Worm (Caenorhabditis elegans) whole organism, late embryonic: Measurements from ENCODE around the gene C35A5.10.

Experiments used
- ama-1 ChIP-seq: fragments of 150-350 bp; optimal IDR thresholded peaks from 2 replicates; lab custom pipeline; 2014
- ceh-19 ChIP-seq: fragments of 200-800 bp; sonication (Bioruptor generic); optimal IDR thresholded peaks from 2 replicates; lab custom pipeline; 2018; ENCODE audit warnings: mild to moderate bottlenecking, missing genetic modification characterization, missing compliant biosample characterization
- ceh-22 ChIP-seq: sonication (generic microtip); optimal IDR thresholded peaks from 2 replicates; lab custom pipeline; 2017; ENCODE audit warnings: missing biosample characterization, missing genetic modification characterization
- ceh-31 ChIP-seq: sonication (generic microtip); optimal IDR thresholded peaks from 2 replicates; lab custom pipeline; 2016; ENCODE audit warnings: missing genetic modification characterization, missing compliant biosample characterization
- nhr-11 ChIP-seq: fragments of 150-350 bp; optimal IDR thresholded peaks from 2 replicates; lab custom pipeline; 2014; ENCODE audit warnings: missing biosample characterization, missing genetic modification characterization
- unc-86 ChIP-seq: sonication (generic microtip); optimal IDR thresholded peaks from 2 replicates; lab custom pipeline; 2016; ENCODE audit warnings: missing genetic modification characterization, missing compliant biosample characterization

ce11 chrV:10463276-10463675, 40.7 kb upstream of the C35A5.10 start, which contains the start of gene F22E12.3:
- TF ChIP-seq ceh-19 (GFP tag; lab: Kevin White, UChicago) (no peak), ama-1 (lab: Kevin White, UChicago) (no peak), nhr-11 (no peak), unc-86 (tag; lab: Kevin White, UChicago) (no peak), ceh-31 (no peak), ceh-22 (no peak)
